Worm (Caenorhabditis elegans) whole organism, young adult: ENCODE results near the gene ceeh-2.

Experiments
- B0336.3 ChIP-seq: fragments of 200-800 bp; sonication (Bioruptor generic); IDR thresholded peaks from 2 replicates; pipeline ENCODE4 v1.3.6; 2022; ENCODE audit warnings: missing genetic modification characterization, missing compliant biosample characterization
- D2030.7 ChIP-seq: fragments of 200-800 bp; sonication (Bioruptor generic); IDR thresholded peaks from 2 replicates; pipeline ENCODE4 v1.3.6; 2022; ENCODE audit warnings: missing genetic modification reagents, missing genetic modification characterization, missing compliant biosample characterization
- F10E7.11 ChIP-seq: sonication (generic microtip); optimal IDR thresholded peaks from 2 replicates; lab custom pipeline; 2017; ENCODE audit warnings: mild to moderate bottlenecking, missing genetic modification characterization, moderate library complexity, missing compliant biosample characterization
- F39B2.1 ChIP-seq: fragments of 200-800 bp; sonication (Bioruptor generic); IDR thresholded peaks from 2 replicates; pipeline ENCODE4 v1.3.6; 2022; ENCODE audit warnings: missing genetic modification reagents, missing genetic modification characterization, missing compliant biosample characterization
- F52B5.7 ChIP-seq: sonication (generic microtip); optimal IDR thresholded peaks from 2 replicates; lab custom pipeline; 2016; ENCODE audit warnings: mild to moderate bottlenecking, missing genetic modification characterization, missing compliant biosample characterization
- F57A8.1 ChIP-seq: fragments of 200-800 bp; sonication (Bioruptor generic); optimal IDR thresholded peaks from 2 replicates; lab custom pipeline; 2018; ENCODE audit warnings: mild to moderate bottlenecking, missing genetic modification characterization, moderate library complexity, missing compliant biosample characterization
- T07F8.4 ChIP-seq: sonication (generic microtip); optimal IDR thresholded peaks from 2 replicates; lab custom pipeline; 2016; ENCODE audit warnings: mild to moderate bottlenecking, missing genetic modification characterization, moderate library complexity, missing compliant biosample characterization
- Y79H2A.3 ChIP-seq: fragments of 200-800 bp; sonication (Bioruptor generic); conservative IDR thresholded peaks from 2 replicates; pipeline ENCODE4 v1.3.6; 2022; ENCODE audit warnings: missing genetic modification reagents, missing genetic modification characterization, missing compliant biosample characterization
- aptf-3 ChIP-seq: fragments of 200-800 bp; sonication (Bioruptor generic); IDR thresholded peaks from 2 replicates; pipeline ENCODE4 v1.3.6; 2022; ENCODE audit warnings: missing genetic modification characterization, missing compliant biosample characterization
- atf-7 ChIP-seq: sonication (generic microtip); optimal IDR thresholded peaks from 2 replicates; lab custom pipeline; 2017; ENCODE audit warnings: mild to moderate bottlenecking, missing genetic modification characterization, missing compliant biosample characterization
- athp-1 ChIP-seq: sonication (generic microtip); optimal IDR thresholded peaks from 2 replicates; lab custom pipeline; 2017; ENCODE audit warnings: mild to moderate bottlenecking, missing genetic modification characterization, missing compliant biosample characterization
- attf-6 ChIP-seq: fragments of 200-800 bp; sonication (Bioruptor generic); IDR thresholded peaks from 2 replicates; pipeline ENCODE4 v1.3.6; 2022; ENCODE audit warnings: missing genetic modification reagents, missing genetic modification characterization, missing compliant biosample characterization
- cebp-1 ChIP-seq, 2 experiments: fragments of 200-800 bp in 1 of 2; sonication (Bioruptor generic) in 1 of 2; sonication (generic microtip) in 1 of 2; IDR thresholded peaks in 1 of 2; optimal IDR thresholded peaks in 1 of 2; 2 replicates each; pipeline versions ENCODE4 v1.3.6 to Lab custom; 2017 to 2022; ENCODE audit warnings: missing compliant biosample characterization in 2 of 2, missing genetic modification characterization in 2 of 2, mild to moderate bottlenecking in 1 of 2, missing genetic modification reagents in 1 of 2, moderate library complexity in 1 of 2
- ceh-100 ChIP-seq: fragments of 200-800 bp; sonication (Bioruptor generic); IDR thresholded peaks from 2 replicates; pipeline ENCODE4 v1.3.6; 2022; ENCODE audit warnings: missing genetic modification reagents, missing genetic modification characterization, missing compliant biosample characterization
- ceh-79 ChIP-seq: sonication (generic microtip); optimal IDR thresholded peaks from 2 replicates; lab custom pipeline; 2017; ENCODE audit warnings: mild to moderate bottlenecking, missing genetic modification characterization, missing compliant biosample characterization
- chd-7 ChIP-seq: sonication (generic microtip); optimal IDR thresholded peaks from 2 replicates; lab custom pipeline; 2016; ENCODE audit warnings: mild to moderate bottlenecking, missing genetic modification characterization, moderate library complexity, missing compliant biosample characterization
- egl-18 ChIP-seq: fragments of 200-800 bp; sonication (Bioruptor generic); IDR thresholded peaks from 2 replicates; pipeline ENCODE4 v1.3.6; 2022; ENCODE audit warnings: missing genetic modification reagents, missing genetic modification characterization, missing compliant biosample characterization
- ekl-4 ChIP-seq: fragments of 200-800 bp; sonication (Bioruptor generic); IDR thresholded peaks from 2 replicates; pipeline ENCODE4 v1.3.6; 2022; ENCODE audit warnings: missing genetic modification reagents, missing genetic modification characterization, missing compliant biosample characterization
- him-1 ChIP-seq: sonication (generic microtip); optimal IDR thresholded peaks from 2 replicates; lab custom pipeline; 2016; ENCODE audit warnings: missing genotype, missing genetic modification reagents, missing genetic modification characterization, missing compliant biosample characterization
- hlh-26 ChIP-seq: fragments of 200-800 bp; sonication (Bioruptor generic); conservative IDR thresholded peaks from 2 replicates; pipeline ENCODE4 v1.3.6; 2022; ENCODE audit warnings: missing genetic modification reagents, missing genetic modification characterization, missing compliant biosample characterization
- hmg-1.2 ChIP-seq: fragments of 200-800 bp; sonication (Bioruptor generic); IDR thresholded peaks from 2 replicates; pipeline ENCODE4 v1.3.6; 2022; ENCODE audit warnings: missing genetic modification reagents, missing genetic modification characterization, missing compliant biosample characterization
- hsf-1 ChIP-seq: fragments of 200-800 bp; sonication (Bioruptor generic); IDR thresholded peaks from 2 replicates; pipeline ENCODE4 v1.3.6; 2022; ENCODE audit warnings: missing genetic modification reagents, missing genetic modification characterization, missing compliant biosample characterization
- lin-35 ChIP-seq, 3 experiments: fragments of 150-350 bp in 2 of 3; sonication (generic microtip) in 1 of 3; optimal IDR thresholded peaks; 2 replicates each; lab custom pipeline; 2014 to 2018; ENCODE audit warnings: missing biosample characterization in 3 of 3, missing genetic modification characterization in 3 of 3, missing genetic modification reagents in 3 of 3
- lin-54 ChIP-seq: fragments of 200-800 bp; sonication (Bioruptor generic); optimal IDR thresholded peaks from 2 replicates; lab custom pipeline; 2018; ENCODE audit warnings: mild to moderate bottlenecking, missing genetic modification characterization, missing compliant biosample characterization
- madf-10 ChIP-seq: sonication (generic microtip); optimal IDR thresholded peaks from 2 replicates; lab custom pipeline; 2016; ENCODE audit warnings: mild to moderate bottlenecking, missing genetic modification characterization, missing compliant biosample characterization
- madf-3 ChIP-seq: fragments of 200-800 bp; sonication (Bioruptor generic); IDR thresholded peaks from 2 replicates; pipeline ENCODE4 v1.3.6; 2022; ENCODE audit warnings: missing genetic modification reagents, missing genetic modification characterization, missing compliant biosample characterization
- madf-6 ChIP-seq: fragments of 200-800 bp; sonication (Bioruptor generic); IDR thresholded peaks from 2 replicates; pipeline ENCODE4 v1.3.6; 2022; ENCODE audit warnings: missing genetic modification reagents, missing genetic modification characterization, missing compliant biosample characterization
- mel-28 ChIP-seq: sonication (generic microtip); optimal IDR thresholded peaks from 2 replicates; lab custom pipeline; 2016; ENCODE audit warnings: borderline replicate concordance, mild to moderate bottlenecking, missing genetic modification characterization, missing compliant biosample characterization
- nhr-120 ChIP-seq: fragments of 200-800 bp; sonication (Bioruptor generic); IDR thresholded peaks from 2 replicates; pipeline ENCODE4 v1.3.6; 2022; ENCODE audit warnings: missing genetic modification characterization, missing compliant biosample characterization
- pbrm-1 ChIP-seq: fragments of 200-800 bp; sonication (Bioruptor generic); IDR thresholded peaks from 2 replicates; pipeline ENCODE4 v1.3.6; 2022; ENCODE audit warnings: missing genetic modification reagents, missing genetic modification characterization, missing compliant biosample characterization
- sea-2 ChIP-seq: fragments of 200-800 bp; sonication (Bioruptor generic); IDR thresholded peaks from 2 replicates; pipeline ENCODE4 v1.3.6; 2022; ENCODE audit warnings: missing genetic modification characterization, missing compliant biosample characterization
- snpc-3.4 ChIP-seq: sonication (generic microtip); optimal IDR thresholded peaks from 2 replicates; lab custom pipeline; 2017; ENCODE audit warnings: missing genetic modification characterization, mild to moderate bottlenecking, missing compliant biosample characterization, antibody characterized with exemption, moderate library complexity, missing genotype, missing genetic modification reagents
- unc-130 ChIP-seq: sonication (generic microtip); optimal IDR thresholded peaks from 2 replicates; lab custom pipeline; 2016; ENCODE audit warnings: missing genetic modification reagents, missing genetic modification characterization, missing compliant biosample characterization
- unc-62 ChIP-seq: fragments of 150-350 bp; optimal IDR thresholded peaks from 2 replicates; lab custom pipeline; 2014; ENCODE audit warnings: missing biosample characterization, missing genetic modification reagents, missing genetic modification characterization
- ztf-22 ChIP-seq: fragments of 200-800 bp; sonication (Bioruptor generic); optimal IDR thresholded peaks from 2 replicates; lab custom pipeline; 2018; ENCODE audit warnings: mild to moderate bottlenecking, missing genetic modification characterization, moderate library complexity, missing compliant biosample characterization

The ceeh-2 gene

DNA sequence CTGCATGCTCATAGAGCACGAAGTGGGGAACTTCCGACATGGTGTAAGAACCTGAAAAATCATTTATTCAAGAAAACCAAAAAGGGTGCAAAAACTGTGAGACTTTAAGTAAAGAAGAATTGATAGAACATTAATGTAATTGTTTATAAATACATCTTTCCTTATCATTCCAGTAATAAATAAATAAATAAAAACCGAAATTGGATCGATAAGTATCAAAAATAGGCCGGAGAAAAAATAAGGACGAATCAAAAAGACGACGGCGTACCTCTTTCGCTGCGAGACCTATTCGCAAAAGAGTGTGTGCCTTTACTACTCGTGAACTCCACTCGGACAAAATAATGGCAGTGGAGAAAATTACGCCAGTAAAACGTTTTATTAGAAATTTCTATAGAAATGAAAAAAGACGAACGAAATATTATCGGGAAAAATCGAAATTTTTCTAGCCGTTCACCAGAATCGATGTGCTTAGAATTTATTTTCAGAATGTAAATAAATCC lies 4.7 kb downstream of the ceeh-2 start, which contains the start of gene nol-56 (continued):
- no peak for TF ChIP-seq nhr-120 (GFP tag; lab: Robert Waterston, UW)
- peak; percentile 49 for TF ChIP-seq unc-130 (GFP tag; lab: Kevin White, UChicago)
- TF ChIP-seq F57A8.1 (GFP tag; lab: Kevin White, UChicago) = no peak
- TF ChIP-seq chd-7 (tag; lab: Kevin White, UChicago) = no peak
- no peak for TF ChIP-seq egl-18 (GFP tag; lab: Robert Waterston, UW)
- TF ChIP-seq lin-35 (GFP tag; optimal IDR thresholded peaks at IDR 0.05; lab: Kevin White, UChicago) = peak in 1 of 3 experiments; percentile 71
- TF ChIP-seq him-1 = no peak
- no peak for TF ChIP-seq sea-2
- no peak for TF ChIP-seq ceh-100 (GFP tag; lab: Robert Waterston, UW)

DNA sequence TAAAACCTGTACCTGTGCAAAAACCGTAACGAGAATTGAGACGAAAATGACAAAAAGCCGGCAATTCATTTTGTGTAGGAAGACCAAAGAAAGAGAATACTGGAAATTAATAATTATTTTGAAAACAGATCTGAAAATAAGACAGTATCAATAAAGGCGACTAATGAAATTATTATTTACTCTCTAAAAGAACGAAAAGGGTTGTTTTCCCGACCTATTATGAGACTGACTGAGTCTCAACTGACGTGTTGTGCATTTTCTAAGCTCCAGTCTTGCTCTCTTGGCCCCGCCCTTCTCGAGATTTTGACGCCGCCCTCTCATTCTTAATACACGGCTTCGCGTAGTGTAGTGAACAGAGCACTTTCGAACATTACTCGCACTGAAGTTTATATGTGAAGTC lies 7.6 kb downstream of the ceeh-2 start, which contains the start of gene K07C5.9:
Gene K07C5.9 (minus strand): TSS at position 101 of the 400 bp plus-strand sequence.
- TF ChIP-seq unc-62 (GFP tag; lab: Kevin White, UChicago) (no peak), snpc-3.4 (peak; percentile 6), madf-6 (GFP tag; lab: Robert Waterston, UW) (0 out of 2 replicates have a peak, but pooled peaks have one; percentile 43), ekl-4 (GFP tag; lab: Robert Waterston, UW) (0 out of 2 replicates have a peak, but pooled peaks have one; percentile 26)

DNA sequence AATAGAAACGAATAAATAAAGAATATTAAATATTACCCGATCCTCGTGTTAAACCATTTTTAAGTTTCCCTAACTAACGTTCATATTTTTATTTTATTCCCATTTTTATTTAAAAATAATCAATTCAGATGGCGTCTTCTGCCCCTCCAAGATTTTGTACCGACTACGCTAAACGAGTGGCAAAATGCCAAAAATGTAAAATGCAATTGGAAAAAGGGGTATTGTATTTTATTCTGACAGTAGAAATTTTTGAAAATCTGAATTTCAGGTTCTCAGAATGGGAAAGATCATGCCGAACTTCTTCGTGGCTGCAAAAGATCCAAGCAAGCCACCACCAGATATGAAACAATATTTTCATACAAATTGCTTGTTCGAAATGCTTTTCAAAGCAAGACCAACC lies 14.8 kb downstream of the ceeh-2 start, which contains the start of gene K07C5.3:
Gene K07C5.3 (plus strand): TSS at position 129 of the 400 bp plus-strand sequence.
- TF ChIP-seq hsf-1 (GFP tag; lab: Robert Waterston, UW) = peak; percentile 63
- TF ChIP-seq cebp-1 (GFP tag; IDR thresholded peaks at IDR 0.05; lab: Robert Waterston, UW) = no peak
- peak; percentile 9 for TF ChIP-seq cebp-1 (tag; optimal IDR thresholded peaks at IDR 0.05; lab: Kevin White, UChicago)
- TF ChIP-seq sea-2 = no peak
- TF ChIP-seq madf-3 (GFP tag; lab: Robert Waterston, UW) = peak; percentile 76
- peak; percentile 74 for TF ChIP-seq athp-1 (tag; lab: Kevin White, UChicago)
- peak; percentile 2 for TF ChIP-seq lin-54 (GFP tag; lab: Kevin White, UChicago)
- peak; percentile 71; the same call in 1 of the 2 replicates for TF ChIP-seq F39B2.1 (GFP tag; lab: Robert Waterston, UW)
- TF ChIP-seq ekl-4 (GFP tag; lab: Robert Waterston, UW) = 0 out of 2 replicates have a peak, but pooled peaks have one; percentile 59
- TF ChIP-seq hlh-26 = no peak
- TF ChIP-seq T07F8.4 (tag; lab: Kevin White, UChicago) = no peak
- peak; percentile 8 for TF ChIP-seq F52B5.7 (tag; lab: Kevin White, UChicago)
- TF ChIP-seq F10E7.11 (tag; lab: Kevin White, UChicago) = peak; percentile 56
- TF ChIP-seq Y79H2A.3 = peak; percentile 66; the same call in 1 of the 2 replicates
- TF ChIP-seq D2030.7 (GFP tag; lab: Robert Waterston, UW) = peak; percentile 15; the same call in 1 of the 2 replicates
- no peak for TF ChIP-seq mel-28
- TF ChIP-seq chd-7 (tag; lab: Kevin White, UChicago) = peak; percentile 38
- TF ChIP-seq B0336.3 = 0 out of 2 replicates have a peak, but pooled peaks have one; percentile 11
- no peak for TF ChIP-seq madf-10 (tag; lab: Kevin White, UChicago)
- peak; percentile 48; the same call in 1 of the 2 replicates for TF ChIP-seq pbrm-1 (GFP tag; lab: Robert Waterston, UW)
- TF ChIP-seq ceh-79 (tag; lab: Kevin White, UChicago) = peak; percentile 39
- no peak for TF ChIP-seq ztf-22
- TF ChIP-seq atf-7 (tag; lab: Kevin White, UChicago) = peak; percentile 27
- 0 out of 2 replicates have a peak, but pooled peaks have one; percentile 6 for TF ChIP-seq hmg-1.2 (GFP tag; lab: Robert Waterston, UW)
- TF ChIP-seq attf-6 (GFP tag; lab: Robert Waterston, UW) = 0 out of 2 replicates have a peak, but pooled peaks have one; percentile 17
- 0 out of 2 replicates have a peak, but pooled peaks have one; percentile 71 for TF ChIP-seq aptf-3
